Worm (Caenorhabditis elegans): Measurements from ENCODE around the gene sqst-4.

The sqst-4 gene

DNA sequence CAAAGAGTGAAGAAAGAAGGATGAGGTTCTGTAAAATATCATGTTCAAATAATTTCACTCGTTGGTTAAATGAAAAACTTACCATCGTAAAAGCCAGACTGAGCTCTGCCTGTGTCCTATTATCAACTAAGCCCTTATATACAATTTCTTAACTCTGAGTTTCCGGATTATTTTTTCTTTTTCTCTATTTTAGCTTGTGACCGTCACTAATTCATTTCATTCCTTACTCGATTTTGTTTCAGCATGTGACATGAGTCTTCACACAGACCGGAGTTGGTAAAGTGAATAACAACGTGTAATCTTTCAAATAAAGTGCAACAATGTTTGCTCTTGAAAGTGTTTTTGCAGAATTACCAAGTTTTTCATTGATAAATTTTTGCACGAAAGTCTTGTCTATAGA lies 45.7 kb downstream of the sqst-4 start, which contains the start of gene cpr-2:
Gene cpr-2 (minus strand): TSS at position 101 of the 400 bp plus-strand sequence.
- TF ChIP-seq tra-4 (tag; optimal IDR thresholded peaks at IDR 0.05) = no peak
- no peak for TF ChIP-seq scrt-1 (GFP tag; IDR thresholded peaks at IDR 0.05)
- no peak for TF ChIP-seq hmg-4 (GFP tag; optimal IDR thresholded peaks at IDR 0.05)
- no peak for TF ChIP-seq flt-1 (GFP tag; IDR thresholded peaks at IDR 0.05)
- TF ChIP-seq pes-1 (GFP tag; IDR thresholded peaks at IDR 0.05) = no peak
- TF ChIP-seq B0310.2 (tag; optimal IDR thresholded peaks at IDR 0.05) = no peak
- no peak for TF ChIP-seq ceh-36 (tag; optimal IDR thresholded peaks at IDR 0.05)
- TF ChIP-seq ama-1 (optimal IDR thresholded peaks at IDR 0.05) = no peak
- TF ChIP-seq hnd-1 (tag; optimal IDR thresholded peaks at IDR 0.05) = no peak
- TF ChIP-seq sea-1 (GFP tag; conservative IDR thresholded peaks at IDR 0.05) = no peak
- no peak for TF ChIP-seq ets-7 (tag; optimal IDR thresholded peaks at IDR 0.05)
- no peak for TF ChIP-seq ceh-13 (GFP tag; optimal IDR thresholded peaks at IDR 0.05)
- no peak for TF ChIP-seq tbx-37 (GFP tag; conservative IDR thresholded peaks at IDR 0.05)
- TF ChIP-seq tbx-11 (GFP tag; IDR thresholded peaks at IDR 0.05) = no peak
- TF ChIP-seq aly-1 (tag; optimal IDR thresholded peaks at IDR 0.05) = no peak

DNA sequence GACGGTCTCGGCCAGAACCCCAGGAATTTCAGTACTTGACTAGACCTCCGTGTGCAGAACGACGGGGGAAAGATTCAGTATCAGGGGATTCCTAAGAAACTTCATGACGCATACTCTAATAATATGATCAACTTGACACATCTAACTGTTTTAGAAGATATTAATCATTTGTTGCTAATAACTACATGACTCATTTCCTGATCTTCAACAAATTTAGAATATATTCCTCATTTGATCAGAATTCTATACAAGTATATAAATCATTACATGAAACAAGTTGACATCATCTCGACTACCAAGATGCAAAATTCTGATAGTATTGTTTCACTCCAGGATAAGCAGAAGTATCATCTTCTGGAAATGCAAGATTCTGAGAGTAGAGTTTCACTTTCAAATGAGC lies 46.9 kb downstream of the sqst-4 start, which contains the start of gene Y32B12B.8:
Gene Y32B12B.8 (plus strand): TSS at position 301 of the 400 bp plus-strand sequence.
- TF ChIP-seq tbx-37 (GFP tag; conservative IDR thresholded peaks at IDR 0.05) (no peak), B0310.2 (tag; optimal IDR thresholded peaks at IDR 0.05) (no peak), hnd-1 (tag; optimal IDR thresholded peaks at IDR 0.05) (no peak), hmg-4 (GFP tag; optimal IDR thresholded peaks at IDR 0.05) (no peak), aly-1 (tag; optimal IDR thresholded peaks at IDR 0.05) (no peak), ceh-36 (tag; optimal IDR thresholded peaks at IDR 0.05) (no peak), tra-4 (tag; optimal IDR thresholded peaks at IDR 0.05) (no peak)

DNA sequence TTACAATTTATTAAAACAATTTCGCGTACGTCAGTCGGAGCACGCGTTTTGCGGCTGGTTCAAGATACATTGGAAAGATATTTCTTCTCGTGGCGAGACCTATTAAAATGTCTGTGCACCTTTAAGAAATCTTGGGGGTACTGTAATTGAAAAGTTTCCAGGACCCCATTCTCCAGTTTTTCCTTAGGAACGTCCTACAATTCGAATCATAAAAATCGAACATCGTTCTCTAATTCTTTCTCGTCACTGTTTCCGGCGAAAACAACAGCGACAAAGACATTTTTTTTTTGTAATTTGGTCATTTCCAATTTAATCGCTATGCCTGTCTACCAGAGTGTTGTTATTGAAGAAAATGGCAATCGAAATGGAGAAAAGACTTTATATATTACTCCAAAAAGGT lies 48.4 kb downstream of the sqst-4 start, which contains the start of gene Y32B12B.1:
Gene Y32B12B.1 (plus strand): TSS at position 301 of the 400 bp plus-strand sequence.
- TF ChIP-seq sea-1 (GFP tag; conservative IDR thresholded peaks at IDR 0.05) (no peak), ets-7 (tag; optimal IDR thresholded peaks at IDR 0.05) (no peak), F13C5.2 (tag; optimal IDR thresholded peaks at IDR 0.05) (no peak), scrt-1 (GFP tag; IDR thresholded peaks at IDR 0.05) (no peak), tbx-11 (GFP tag; IDR thresholded peaks at IDR 0.05) (no peak), ceh-13 (GFP tag; optimal IDR thresholded peaks at IDR 0.05) (no peak), tbx-37 (GFP tag; conservative IDR thresholded peaks at IDR 0.05) (no peak), ceh-36 (tag; optimal IDR thresholded peaks at IDR 0.05) (no peak), ama-1 (optimal IDR thresholded peaks at IDR 0.05) (no peak), pes-1 (GFP tag; IDR thresholded peaks at IDR 0.05) (no peak), flt-1 (GFP tag; IDR thresholded peaks at IDR 0.05) (no peak), tra-4 (tag; optimal IDR thresholded peaks at IDR 0.05) (no peak), aly-1 (tag; optimal IDR thresholded peaks at IDR 0.05) (no peak), B0310.2 (tag; optimal IDR thresholded peaks at IDR 0.05) (no peak), hmbx-1 (tag; optimal IDR thresholded peaks at IDR 0.05) (no peak), hmg-4 (GFP tag; optimal IDR thresholded peaks at IDR 0.05) (no peak), hnd-1 (tag; optimal IDR thresholded peaks at IDR 0.05) (no peak)

DNA sequence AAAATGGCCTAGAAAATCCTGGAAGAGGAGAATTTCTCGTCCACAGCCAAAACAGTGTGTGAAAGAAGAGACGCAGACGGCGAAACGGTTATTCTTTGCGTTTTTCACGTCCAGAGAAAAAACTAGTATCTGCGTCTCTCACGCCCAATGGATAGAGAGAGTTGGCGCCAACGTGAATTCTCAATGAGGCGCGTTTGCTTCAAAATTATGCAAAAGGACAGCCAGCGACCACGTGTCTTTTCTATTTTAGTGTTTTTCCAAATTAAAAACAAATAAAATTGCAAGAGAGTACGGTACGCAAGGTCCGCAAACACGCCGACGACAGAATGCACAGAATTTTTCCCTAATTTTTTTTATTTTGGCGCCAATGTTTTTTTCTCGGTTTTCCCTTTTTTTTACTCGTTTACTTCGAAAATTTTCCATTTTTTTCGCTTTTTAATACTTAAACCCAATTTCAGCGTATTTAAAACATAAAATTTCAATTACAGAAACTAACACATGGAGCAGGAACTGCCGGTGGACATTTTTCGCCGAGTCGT lies 49.7 kb downstream of the sqst-4 start, which contains the start of gene Y32B12B.2:
Gene Y32B12B.2 (plus strand): TSS at position 489 of the 539 bp plus-strand sequence.
- TF ChIP-seq hmbx-1 (tag; optimal IDR thresholded peaks at IDR 0.05) (no peak), ets-7 (tag; optimal IDR thresholded peaks at IDR 0.05) (no peak), hmg-4 (GFP tag; optimal IDR thresholded peaks at IDR 0.05) (no peak), ama-1 (optimal IDR thresholded peaks at IDR 0.05) (no peak), ceh-13 (GFP tag; optimal IDR thresholded peaks at IDR 0.05) (no peak), hnd-1 (tag; optimal IDR thresholded peaks at IDR 0.05) (no peak), tbx-11 (GFP tag; IDR thresholded peaks at IDR 0.05) (no peak), B0310.2 (tag; optimal IDR thresholded peaks at IDR 0.05) (no peak), ceh-36 (tag; optimal IDR thresholded peaks at IDR 0.05) (no peak), tbx-37 (GFP tag; conservative IDR thresholded peaks at IDR 0.05) (no peak), sea-1 (GFP tag; conservative IDR thresholded peaks at IDR 0.05) (no peak), aly-1 (tag; optimal IDR thresholded peaks at IDR 0.05) (no peak), scrt-1 (GFP tag; IDR thresholded peaks at IDR 0.05) (no peak), tra-4 (tag; optimal IDR thresholded peaks at IDR 0.05) (no peak), flt-1 (GFP tag; IDR thresholded peaks at IDR 0.05) (no peak), pes-1 (GFP tag; IDR thresholded peaks at IDR 0.05) (no peak), F13C5.2 (tag; optimal IDR thresholded peaks at IDR 0.05) (no peak)

Data from whole organism, early embryonic.